Fruit fly (Drosophila melanogaster): ENCODE measurements around the gene CG14074.

CG14074 gene

DNA sequence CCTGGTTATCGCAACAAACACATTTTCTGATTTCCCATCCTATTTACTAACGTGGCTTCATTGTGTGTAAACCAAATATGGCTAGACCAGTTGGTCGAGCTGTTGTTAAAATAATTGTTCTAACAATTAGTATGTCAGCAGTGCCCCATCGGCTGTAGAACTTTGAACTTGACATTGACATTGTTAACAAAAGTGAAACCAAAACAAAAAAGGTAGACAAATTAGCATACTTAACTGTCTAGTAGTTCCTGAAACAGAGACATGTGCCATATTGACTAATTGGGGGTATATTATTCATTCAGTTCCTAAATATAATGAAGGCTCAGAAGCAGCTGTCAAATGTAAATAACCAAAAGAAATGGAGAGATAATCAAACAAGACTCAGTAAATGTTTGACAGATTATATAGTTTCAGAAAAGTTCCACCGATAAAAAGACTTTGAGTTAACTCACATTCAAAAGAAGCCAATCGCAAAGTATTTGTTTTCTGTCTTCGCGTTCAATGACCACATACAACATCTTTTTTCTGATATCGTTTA is 28.2 kb upstream of the CG14074 start (continued):
- no peak for TF ChIP-seq gt (GFP tag; IDR thresholded peaks at IDR 0.05)
- TF ChIP-seq ac (GFP tag; optimal IDR thresholded peaks at IDR 0.05) = peak; percentile 5
- TF ChIP-seq CG2712 (tag; optimal IDR thresholded peaks at IDR 0.05) = no peak
- no peak for TF ChIP-seq fru (optimal IDR thresholded peaks at IDR 0.05)
- no peak for TF ChIP-seq sr (GFP tag; IDR thresholded peaks at IDR 0.05)
- peak; percentile 43 for TF ChIP-seq NK7.1 (GFP tag; optimal IDR thresholded peaks at IDR 0.05)
- TF ChIP-seq sens (GFP tag) = peak; percentile 94
- no peak for TF ChIP-seq CG10431 (GFP tag; optimal IDR thresholded peaks at IDR 0.05)
- no peak for TF ChIP-seq twi (tag; optimal IDR thresholded peaks at IDR 0.05)
- peak; percentile 51 for TF ChIP-seq CG6854 (GFP tag; optimal IDR thresholded peaks at IDR 0.05)
- TF ChIP-seq CG6175 (GFP tag; IDR thresholded peaks at IDR 0.05) = no peak
- peak; percentile 65 for TF ChIP-seq CG2678 (tag; optimal IDR thresholded peaks at IDR 0.05)
- no peak for TF ChIP-seq CG3065 (GFP tag; optimal IDR thresholded peaks at IDR 0.05)
- TF ChIP-seq CG10654 (GFP tag; optimal IDR thresholded peaks at IDR 0.05) = no peak
- no peak for TF ChIP-seq Hmx (GFP tag; optimal IDR thresholded peaks at IDR 0.05)
- TF ChIP-seq ttk (GFP tag; IDR thresholded peaks at IDR 0.05) = no peak
- no peak for TF ChIP-seq vvl (GFP tag; IDR thresholded peaks at IDR 0.05)
- TF ChIP-seq Opbp (GFP tag; IDR thresholded peaks at IDR 0.05; ENCODE audit: partially characterized antibody) = no peak
- no peak for TF ChIP-seq CG18476 (GFP tag; optimal IDR thresholded peaks at IDR 0.05)
- peak; percentile 14 for TF ChIP-seq slou (GFP tag; optimal IDR thresholded peaks at IDR 0.05)
- peak; percentile 73 for TF ChIP-seq ATbp (GFP tag; optimal IDR thresholded peaks at IDR 0.05)
- no peak for TF ChIP-seq ara (GFP tag; IDR thresholded peaks at IDR 0.05)
- TF ChIP-seq CG13775 (GFP tag; optimal IDR thresholded peaks at IDR 0.05) = no peak
- TF ChIP-seq eyg (GFP tag; optimal IDR thresholded peaks at IDR 0.05) = peak; percentile 27
- TF ChIP-seq CG17802 (tag; optimal IDR thresholded peaks at IDR 0.05) = no peak

DNA sequence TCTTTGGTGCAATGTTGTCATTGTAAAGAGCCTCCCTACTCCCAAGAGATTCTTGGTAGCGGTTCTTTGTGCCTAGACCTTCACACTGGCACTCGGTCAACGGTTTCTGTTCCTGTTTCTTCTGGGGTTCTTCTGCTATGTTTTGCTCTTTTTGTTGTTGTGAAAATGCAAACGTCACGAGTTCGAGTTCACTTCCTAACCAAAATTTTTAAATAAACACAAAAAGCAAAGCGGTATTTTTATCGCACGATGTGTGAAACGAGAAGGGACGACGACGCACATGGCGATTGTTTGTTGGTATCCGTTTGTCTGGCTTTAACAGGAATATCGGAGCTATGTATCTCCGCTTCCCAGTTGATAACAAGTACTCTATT is 26.0 kb upstream of the CG14074 start:
- TF ChIP-seq tll (GFP tag; optimal IDR thresholded peaks at IDR 0.05) = peak in 1 of 2 experiments; percentile 85
- TF ChIP-seq Stat92E (GFP tag; optimal IDR thresholded peaks at IDR 0.05) = no peak

DNA sequence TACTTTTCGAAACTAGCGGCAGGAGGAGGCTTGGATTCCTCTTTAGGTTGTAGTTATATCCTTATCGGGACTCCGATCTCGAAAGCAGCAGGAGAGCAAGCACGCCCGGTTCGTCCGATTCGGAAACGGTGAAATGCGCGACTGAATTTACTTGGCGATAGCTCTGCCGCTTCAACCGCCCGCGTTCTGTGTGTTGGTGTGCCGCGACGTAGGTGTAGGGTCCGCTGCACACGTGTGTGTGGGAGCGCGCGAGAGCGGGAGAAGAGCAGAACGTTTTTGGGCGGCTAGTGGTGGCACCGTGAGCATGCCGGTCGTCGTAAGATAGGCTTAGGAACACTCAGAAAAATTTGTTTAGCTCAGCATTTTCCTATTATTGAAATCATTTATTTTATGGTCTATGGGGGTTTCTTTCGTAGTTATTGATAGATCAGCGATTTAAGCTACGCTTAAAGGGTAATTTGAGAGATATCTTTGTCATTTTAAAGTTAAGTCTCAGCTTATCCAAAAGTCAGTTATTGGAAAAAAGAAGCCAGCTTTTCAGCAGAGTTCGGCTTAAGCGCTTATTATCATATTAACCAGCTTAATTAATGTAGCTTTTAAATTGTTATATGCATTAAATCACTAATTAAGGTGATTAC is 25.5 kb upstream of the CG14074 start:
- TF ChIP-seq sd (tag; optimal IDR thresholded peaks at IDR 0.05) (peak; percentile 34), CG9215 (GFP tag; IDR thresholded peaks at IDR 0.05) (no peak), D19A (tag; optimal IDR thresholded peaks at IDR 0.05) (peak; percentile 24), CG10979 (tag; optimal IDR thresholded peaks at IDR 0.05) (peak; percentile 33), HLH54F (GFP tag; optimal IDR thresholded peaks at IDR 0.05) (peak; percentile 5), CG8388 (GFP tag; optimal IDR thresholded peaks at IDR 0.05) (no peak), tio (GFP tag; optimal IDR thresholded peaks at IDR 0.05) (peak; percentile 1), CG4424 (GFP tag; optimal IDR thresholded peaks at IDR 0.05) (peak; percentile 22), ara (GFP tag; IDR thresholded peaks at IDR 0.05) (no peak), CG4617 (GFP tag; optimal IDR thresholded peaks at IDR 0.05; ENCODE audit: borderline replicate concordance) (no peak), CG1233 (GFP tag; optimal IDR thresholded peaks at IDR 0.05) (peak; percentile 4), B-H2 (GFP tag; optimal IDR thresholded peaks at IDR 0.05) (no peak), TFAM (GFP tag; optimal IDR thresholded peaks at IDR 0.05) (no peak), Myb (GFP tag; optimal IDR thresholded peaks at IDR 0.05) (peak; percentile 2), Stat92E (GFP tag; optimal IDR thresholded peaks at IDR 0.05) (peak in 1 of 3 experiments; percentile 12), Dp (GFP tag; optimal IDR thresholded peaks at IDR 0.05) (no peak), sens (GFP tag) (peak; percentile 87), CG6683 (GFP tag; optimal IDR thresholded peaks at IDR 0.05) (no peak), bsh (GFP tag; optimal IDR thresholded peaks at IDR 0.05) (peak; percentile 12 to 39), Dad (GFP tag; optimal IDR thresholded peaks at IDR 0.05) (peak; percentile 22), jing (GFP tag; optimal IDR thresholded peaks at IDR 0.05) (no peak), mirr (GFP tag; optimal IDR thresholded peaks at IDR 0.05) (peak; percentile 24), eyg (GFP tag; optimal IDR thresholded peaks at IDR 0.05) (peak; percentile 49), kay (GFP tag; optimal IDR thresholded peaks at IDR 0.05) (peak; percentile 4), NK7.1 (GFP tag; optimal IDR thresholded peaks at IDR 0.05) (peak; percentile 44)
